Worm (Caenorhabditis elegans) whole organism, L2 larva: ENCODE results near the gene T10F2.5.

Experiments
- F13H6.1 ChIP-seq: sonication (generic microtip); optimal IDR thresholded peaks from 2 replicates; lab custom pipeline; 2016; ENCODE audit warnings: missing genetic modification characterization, missing compliant biosample characterization
- R02D3.7 ChIP-seq: fragments of 150-350 bp; optimal IDR thresholded peaks from 2 replicates; lab custom pipeline; 2014; ENCODE audit warnings: missing biosample characterization, missing genetic modification characterization
- aly-2 ChIP-seq: fragments of 150-350 bp; optimal IDR thresholded peaks from 2 replicates; lab custom pipeline; 2014; ENCODE audit warnings: missing biosample characterization, missing genetic modification characterization
- ama-1 ChIP-seq: fragments of 150-350 bp; optimal IDR thresholded peaks from 2 replicates; lab custom pipeline; 2018; ENCODE audit warnings: inconsistent platforms
- blmp-1 ChIP-seq: sonication (generic microtip); optimal IDR thresholded peaks from 2 replicates; lab custom pipeline; 2017; ENCODE audit warnings: missing genetic modification characterization, mild to moderate bottlenecking, missing compliant biosample characterization, antibody characterized with exemption, moderate library complexity; ENCODE audit not compliant: insufficient read depth
- ceh-16 ChIP-seq: fragments of 150-350 bp; optimal IDR thresholded peaks from 2 replicates; lab custom pipeline; 2014; ENCODE audit warnings: missing biosample characterization, missing genetic modification characterization
- ceh-82 ChIP-seq: fragments of 150-350 bp; optimal IDR thresholded peaks from 2 replicates; lab custom pipeline; 2014; ENCODE audit warnings: missing biosample characterization, missing genetic modification characterization
- crh-2 ChIP-seq: sonication (generic microtip); optimal IDR thresholded peaks from 2 replicates; lab custom pipeline; 2017; ENCODE audit warnings: missing biosample characterization, missing genetic modification characterization
- dmd-4 ChIP-seq: sonication (generic microtip); optimal IDR thresholded peaks from 2 replicates; lab custom pipeline; 2017; ENCODE audit warnings: missing biosample characterization, missing genetic modification characterization
- elt-1 ChIP-seq: fragments of 150-350 bp; optimal IDR thresholded peaks from 2 replicates; lab custom pipeline; 2014; ENCODE audit warnings: missing biosample characterization, missing genetic modification characterization
- fos-1 ChIP-seq: fragments of 150-350 bp; optimal IDR thresholded peaks from 2 replicates; lab custom pipeline; 2014; ENCODE audit warnings: missing biosample characterization, missing genetic modification characterization
- gmeb-1 ChIP-seq: fragments of 150-350 bp; optimal IDR thresholded peaks from 2 replicates; lab custom pipeline; 2014; ENCODE audit warnings: missing biosample characterization, missing genetic modification characterization
- lin-11 ChIP-seq: fragments of 150-350 bp; sonication (generic microtip); optimal IDR thresholded peaks from 2 replicates; lab custom pipeline; 2014; ENCODE audit warnings: missing biosample characterization, missing genetic modification characterization, inconsistent platforms, mixed read lengths
- lin-13 ChIP-seq: fragments of 150-350 bp; optimal IDR thresholded peaks from 2 replicates; lab custom pipeline; 2014; ENCODE audit warnings: missing biosample characterization, missing genetic modification reagents, missing genetic modification characterization
- lin-39 ChIP-seq: fragments of 150-350 bp; optimal IDR thresholded peaks from 2 replicates; lab custom pipeline; 2014; ENCODE audit warnings: missing biosample characterization, missing genetic modification reagents, missing genetic modification characterization
- lsy-2 ChIP-seq, 2 experiments: fragments of 150-350 bp in 1 of 2; sonication (generic microtip) in 1 of 2; optimal IDR thresholded peaks; 2 replicates each; lab custom pipeline; 2014 to 2017; ENCODE audit warnings: missing biosample characterization in 2 of 2, missing genetic modification characterization in 2 of 2
- mbf-1 ChIP-seq: sonication (generic microtip); optimal IDR thresholded peaks from 2 replicates; lab custom pipeline; 2017; ENCODE audit warnings: missing biosample characterization, missing genetic modification characterization
- nhr-11 ChIP-seq: fragments of 150-350 bp; optimal IDR thresholded peaks from 2 replicates; lab custom pipeline; 2014; ENCODE audit warnings: missing biosample characterization, missing genetic modification characterization
- nhr-12 ChIP-seq: fragments of 150-350 bp; optimal IDR thresholded peaks from 2 replicates; lab custom pipeline; 2014; ENCODE audit warnings: missing biosample characterization, missing genetic modification characterization
- nhr-129 ChIP-seq: fragments of 150-350 bp; optimal IDR thresholded peaks from 2 replicates; lab custom pipeline; 2014; ENCODE audit warnings: missing biosample characterization, missing genetic modification characterization
- nhr-23 ChIP-seq: fragments of 150-350 bp; optimal IDR thresholded peaks from 2 replicates; lab custom pipeline; 2014; ENCODE audit warnings: missing biosample characterization, missing genetic modification reagents, missing genetic modification characterization
- nhr-25 ChIP-seq: fragments of 150-350 bp; sonication (generic microtip); optimal IDR thresholded peaks from 3 replicates; lab custom pipeline; 2014; ENCODE audit warnings: missing biosample characterization, missing genetic modification characterization
- peb-1 ChIP-seq: fragments of 150-350 bp; optimal IDR thresholded peaks from 2 replicates; lab custom pipeline; 2014; ENCODE audit warnings: missing biosample characterization, missing genetic modification characterization
- sem-4 ChIP-seq: fragments of 150-350 bp; optimal IDR thresholded peaks from 2 replicates; lab custom pipeline; 2014; ENCODE audit warnings: missing biosample characterization, missing genetic modification reagents, missing genetic modification characterization
- sma-3 ChIP-seq: sonication (generic microtip); optimal IDR thresholded peaks from 2 replicates; lab custom pipeline; 2016; ENCODE audit warnings: missing genetic modification reagents, missing genetic modification characterization, missing compliant biosample characterization
- sma-9 ChIP-seq, 2 experiments: fragments of 150-350 bp in 1 of 2; sonication (generic microtip) in 1 of 2; optimal IDR thresholded peaks; 2 replicates each; lab custom pipeline; 2014 to 2016; ENCODE audit warnings: missing genetic modification characterization in 2 of 2, mild to moderate bottlenecking in 1 of 2, missing biosample characterization in 1 of 2, missing compliant biosample characterization in 1 of 2, missing genetic modification reagents in 1 of 2, moderate library complexity in 1 of 2
- snpc-4 ChIP-seq: fragments of 150-350 bp; optimal IDR thresholded peaks from 2 replicates; lab custom pipeline; 2014; ENCODE audit warnings: missing biosample characterization, missing genetic modification characterization
- unc-39 ChIP-seq: fragments of 150-350 bp; optimal IDR thresholded peaks from 2 replicates; lab custom pipeline; 2014; ENCODE audit warnings: missing biosample characterization, missing genetic modification characterization
- unc-55 ChIP-seq: fragments of 150-350 bp; sonication (generic microtip); optimal IDR thresholded peaks from 3 replicates; lab custom pipeline; 2014; ENCODE audit warnings: missing biosample characterization, missing genetic modification reagents, missing genetic modification characterization
- zag-1 ChIP-seq: fragments of 150-350 bp; optimal IDR thresholded peaks from 2 replicates; lab custom pipeline; 2014; ENCODE audit warnings: missing biosample characterization, missing genetic modification characterization
- ztf-1 ChIP-seq: fragments of 200-800 bp; sonication (Bioruptor generic); conservative IDR thresholded peaks from 2 replicates; pipeline ENCODE4 v1.3.6; 2022; ENCODE audit warnings: missing genetic modification characterization, missing compliant biosample characterization
- ztf-11 ChIP-seq: sonication (generic microtip); optimal IDR thresholded peaks from 2 replicates; lab custom pipeline; 2017; ENCODE audit warnings: missing biosample characterization, missing genetic modification characterization

T10F2.5 gene

ce11 chrIII:5190671-5191174 lies 31.3 kb upstream of the T10F2.5 start, which contains the start of gene hira-1 (continued):
- TF ChIP-seq ztf-1 (GFP tag; lab: Robert Waterston, UW) (no peak), ama-1 (lab: Kevin White, UChicago) (no peak), R02D3.7 (tag; lab: Kevin White, UChicago) (no peak), crh-2 (peak; percentile 38), unc-55 (GFP tag; lab: Kevin White, UChicago) (peak; percentile 70), elt-1 (no peak), lin-11 (tag; lab: Kevin White, UChicago) (no peak), nhr-23 (no peak), peb-1 (tag; lab: Kevin White, UChicago) (no peak)

- TF ChIP-seq lin-13 (GFP tag; lab: Kevin White, UChicago) (no peak), blmp-1 (tag; lab: Kevin White, UChicago) (no peak), F13H6.1 (peak; percentile 13), sma-9 (GFP tag; optimal IDR thresholded peaks at IDR 0.05; lab: Kevin White, UChicago) (peak; percentile 50), sma-9 (tag; optimal IDR thresholded peaks at IDR 0.05; lab: Kevin White, UChicago) (no peak), sma-3 (GFP tag; lab: Kevin White, UChicago) (peak; percentile 45), lsy-2 (tag; optimal IDR thresholded peaks at IDR 0.05; lab: Kevin White, UChicago) (peak; percentile 3 to 43), snpc-4 (tag; lab: Kevin White, UChicago) (no peak), unc-39 (no peak), ztf-11 (tag; lab: Kevin White, UChicago) (no peak), R02D3.7 (tag; lab: Kevin White, UChicago) (no peak), nhr-12 (tag; lab: Kevin White, UChicago) (no peak), gmeb-1 (tag; lab: Kevin White, UChicago) (peak; percentile 88), nhr-25 (peak; percentile 24), aly-2 (no peak), nhr-11 (tag; lab: Kevin White, UChicago) (no peak), fos-1 (tag; lab: Kevin White, UChicago) (no peak), unc-55 (GFP tag; lab: Kevin White, UChicago) (peak; percentile 2)
These were observed 30.8 kb upstream of the T10F2.5 start for ce11 chrIII:5190179-5190578.

ce11 chrIII:5188426-5188825 lies 29.0 kb upstream of the T10F2.5 start, which contains the start of gene K10D2.8:
Gene K10D2.8, plus strand, starts transcription at chrIII:5188726.
- TF ChIP-seq blmp-1 (tag; lab: Kevin White, UChicago) = no peak
- no peak for TF ChIP-seq sem-4 (tag; lab: Kevin White, UChicago)
- no peak for TF ChIP-seq aly-2
- no peak for TF ChIP-seq nhr-129
- no peak for TF ChIP-seq ztf-1 (GFP tag; lab: Robert Waterston, UW)
- TF ChIP-seq F13H6.1 = no peak

- TF ChIP-seq mbf-1 (tag; lab: Kevin White, UChicago) (no peak), ceh-82 (tag; lab: Kevin White, UChicago) (no peak), zag-1 (tag; lab: Kevin White, UChicago) (no peak), unc-55 (GFP tag; lab: Kevin White, UChicago) (no peak)
These were observed 26.2 kb upstream of the T10F2.5 start, which contains the start of gene pup-2 for ce11 chrIII:5185620-5186019. Gene pup-2, plus strand, starts transcription at chrIII:5185920.

ce11 chrIII:5183372-5183771 lies 24.0 kb upstream of the T10F2.5 start:
- TF ChIP-seq unc-55 (GFP tag; lab: Kevin White, UChicago) (peak; percentile 3), nhr-129 (peak; percentile 36), dmd-4 (tag; lab: Kevin White, UChicago) (no peak)

- TF ChIP-seq lin-39 (tag; lab: Kevin White, UChicago) (no peak), sma-3 (GFP tag; lab: Kevin White, UChicago) (no peak), F13H6.1 (no peak), ama-1 (lab: Kevin White, UChicago) (no peak), R02D3.7 (tag; lab: Kevin White, UChicago) (no peak), ceh-16 (tag; lab: Kevin White, UChicago) (no peak), fos-1 (tag; lab: Kevin White, UChicago) (no peak)
These were observed 22.2 kb upstream of the T10F2.5 start for ce11 chrIII:5181641-5182040.
